Fruit fly (Drosophila melanogaster) whole organism, embryonic: Measurements from ENCODE around the gene fz.

Experiments used
- Adf1 ChIP-seq: fragments of 200-800 bp; sonication (Bioruptor generic); IDR thresholded peaks from 2 replicates; pipeline ENCODE4 v1.3.6; 2022; ENCODE audit warnings: missing biosample characterization, missing genetic modification characterization
- Antp ChIP-seq: fragments of 200-800 bp; sonication (Bioruptor generic); optimal IDR thresholded peaks from 3 replicates; lab custom pipeline; 2016; ENCODE audit warnings: missing biosample characterization, missing genetic modification characterization
- Atf-2 ChIP-seq: fragments of 200-800 bp; sonication (Bioruptor generic); optimal IDR thresholded peaks from 2 replicates; lab custom pipeline; 2016; ENCODE audit warnings: missing biosample characterization, missing genetic modification characterization
- CG10209 ChIP-seq: fragments of 200-800 bp; sonication (Bioruptor generic); optimal IDR thresholded peaks from 3 replicates; lab custom pipeline; 2017; ENCODE audit warnings: missing biosample characterization, mild to moderate bottlenecking, missing genetic modification characterization, missing genetic modification reagents
- CG1024 ChIP-seq: fragments of 200-800 bp; sonication (Bioruptor generic); IDR thresholded peaks from 2 replicates; pipeline ENCODE4 v1.3.6; 2022; ENCODE audit warnings: missing biosample characterization, missing genetic modification characterization
- CG10979 ChIP-seq: fragments of 200-800 bp; sonication (Bioruptor generic); optimal IDR thresholded peaks from 2 replicates; lab custom pipeline; 2018; ENCODE audit warnings: missing biosample characterization, mild to moderate bottlenecking, missing genetic modification characterization, moderate library complexity
- CG11696 ChIP-seq: fragments of 200-800 bp; sonication (Bioruptor generic); IDR thresholded peaks from 2 replicates; pipeline ENCODE4 v1.3.6; 2022; ENCODE audit warnings: missing biosample characterization, missing genetic modification characterization
- CG1233 ChIP-seq: fragments of 200-800 bp; sonication (Bioruptor generic); optimal IDR thresholded peaks from 4 replicates; lab custom pipeline; 2018; ENCODE audit warnings: missing biosample characterization, mild to moderate bottlenecking, missing genetic modification characterization
- CG14965 ChIP-seq: fragments of 200-800 bp; sonication (Bioruptor generic); optimal IDR thresholded peaks from 2 replicates; lab custom pipeline; 2016; ENCODE audit warnings: missing biosample characterization, missing genetic modification characterization, borderline replicate concordance
- CG1529 ChIP-seq: fragments of 200-800 bp; sonication (Bioruptor generic); optimal IDR thresholded peaks from 3 replicates; lab custom pipeline; 2018; ENCODE audit warnings: missing biosample characterization, missing genetic modification characterization
- CG17328 ChIP-seq: fragments of 200-800 bp; sonication (Bioruptor generic); IDR thresholded peaks from 2 replicates; pipeline ENCODE4 v1.3.6; 2022; ENCODE audit warnings: missing biosample characterization, missing genetic modification characterization
- CG17359 ChIP-seq: fragments of 200-800 bp; sonication (Bioruptor generic); optimal IDR thresholded peaks from 3 replicates; lab custom pipeline; 2018; ENCODE audit warnings: missing biosample characterization, mild to moderate bottlenecking, missing genetic modification characterization, moderate library complexity
- CG17802 ChIP-seq: fragments of 200-800 bp; sonication (Bioruptor generic); optimal IDR thresholded peaks from 2 replicates; lab custom pipeline; 2018; ENCODE audit warnings: missing biosample characterization, mild to moderate bottlenecking, missing genetic modification characterization, moderate library complexity
- CG2116 ChIP-seq: fragments of 200-800 bp; sonication (Bioruptor generic); optimal IDR thresholded peaks from 3 replicates; lab custom pipeline; 2018; ENCODE audit warnings: missing biosample characterization, mild to moderate bottlenecking, missing genetic modification characterization
- CG30020 ChIP-seq: fragments of 200-800 bp; optimal IDR thresholded peaks from 2 replicates; lab custom pipeline; 2019; ENCODE audit warnings: missing biosample characterization, mild to moderate bottlenecking, missing genetic modification characterization, moderate library complexity
- CG30403 ChIP-seq: fragments of 200-800 bp; sonication (Bioruptor generic); optimal IDR thresholded peaks from 3 replicates; lab custom pipeline; 2016; ENCODE audit warnings: missing biosample characterization, missing genetic modification characterization
- CG3407 ChIP-seq: fragments of 200-800 bp; sonication (Bioruptor generic); optimal IDR thresholded peaks from 2 replicates; lab custom pipeline; 2018; ENCODE audit warnings: missing biosample characterization, mild to moderate bottlenecking, missing genetic modification characterization
- CG4404 ChIP-seq: fragments of 200-800 bp; sonication (Bioruptor generic); IDR thresholded peaks from 2 replicates; pipeline ENCODE4 v1.3.6; 2022; ENCODE audit warnings: missing biosample characterization, missing genetic modification characterization
- CG6683 ChIP-seq: fragments of 200-800 bp; sonication (Bioruptor generic); optimal IDR thresholded peaks from 2 replicates; lab custom pipeline; 2017; ENCODE audit warnings: missing biosample characterization, mild to moderate bottlenecking, missing genetic modification characterization, missing genetic modification reagents
- CG7928 ChIP-seq: fragments of 200-800 bp; sonication (Bioruptor generic); optimal IDR thresholded peaks from 2 replicates; lab custom pipeline; 2017; ENCODE audit warnings: missing biosample characterization, mild to moderate bottlenecking, missing genetic modification characterization
- CG8290 ChIP-seq, 3 experiments: fragments of 200-800 bp; sonication (Bioruptor generic); optimal IDR thresholded peaks; 2 replicates each; lab custom pipeline; 2016 to 2019; ENCODE audit warnings: missing biosample characterization in 3 of 3, missing genetic modification characterization in 3 of 3, mild to moderate bottlenecking in 2 of 3, moderate library complexity in 1 of 3
- CG8478 ChIP-seq: fragments of >200 bp; optimal IDR thresholded peaks from 2 replicates; lab custom pipeline; 2018
- CG8765 ChIP-seq: fragments of 200-800 bp; sonication (Bioruptor generic); IDR thresholded peaks from 2 replicates; pipeline ENCODE4 v1.3.6; 2022; ENCODE audit warnings: missing biosample characterization, missing genetic modification characterization
- CG9437 ChIP-seq: fragments of 200-800 bp; sonication (Bioruptor generic); optimal IDR thresholded peaks from 2 replicates; lab custom pipeline; 2018; ENCODE audit warnings: missing biosample characterization, mild to moderate bottlenecking, missing genetic modification characterization
- D19B ChIP-seq: fragments of 200-800 bp; sonication (Bioruptor generic); optimal IDR thresholded peaks from 2 replicates; lab custom pipeline; 2017; ENCODE audit warnings: missing biosample characterization, mild to moderate bottlenecking, missing genetic modification characterization
- Deaf1 ChIP-seq: fragments of 200-800 bp; optimal IDR thresholded peaks from 3 replicates; lab custom pipeline; 2019; ENCODE audit warnings: missing biosample characterization, mild to moderate bottlenecking, missing genetic modification characterization, moderate library complexity
- Gsc ChIP-seq: fragments of 200-800 bp; sonication (Bioruptor generic); IDR thresholded peaks from 2 replicates; pipeline ENCODE4 v1.3.6; 2022; ENCODE audit warnings: missing biosample characterization, missing genetic modification characterization
- Kr ChIP-seq: fragments of 200-800 bp; sonication (Bioruptor generic); optimal IDR thresholded peaks from 2 replicates; lab custom pipeline; 2017; ENCODE audit warnings: missing biosample characterization, mild to moderate bottlenecking, missing genetic modification characterization
- Med ChIP-seq: fragments of 200-800 bp; sonication (Bioruptor generic); peaks from one replicate; lab custom pipeline; 2016; ENCODE audit warnings: missing biosample characterization, missing genetic modification characterization, mild to moderate bottlenecking, inconsistent platforms, moderate library complexity
- Myb ChIP-seq: fragments of 200-800 bp; sonication (Bioruptor generic); optimal IDR thresholded peaks from 2 replicates; lab custom pipeline; 2016; ENCODE audit warnings: missing biosample characterization, missing genetic modification characterization
- Usf ChIP-seq: fragments of 200-800 bp; sonication (Bioruptor generic); optimal IDR thresholded peaks from 2 replicates; lab custom pipeline; 2017; ENCODE audit warnings: missing genotype, missing biosample characterization, missing genetic modification characterization
- bigmax ChIP-seq: fragments of 200-800 bp; sonication (Bioruptor generic); optimal IDR thresholded peaks from 2 replicates; lab custom pipeline; 2018; ENCODE audit warnings: missing biosample characterization, mild to moderate bottlenecking, missing genetic modification characterization
- dmrt99B ChIP-seq: fragments of 200-800 bp; sonication (Bioruptor generic); optimal IDR thresholded peaks from 2 replicates; lab custom pipeline; 2018; ENCODE audit warnings: missing biosample characterization, mild to moderate bottlenecking, missing genetic modification characterization, moderate library complexity
- esg ChIP-seq: fragments of 200-800 bp; sonication (Bioruptor generic); conservative IDR thresholded peaks from 2 replicates; pipeline ENCODE4 v1.3.6; 2022; ENCODE audit warnings: missing biosample characterization, missing genetic modification characterization
- fd3F ChIP-seq: fragments of 200-800 bp; sonication (Bioruptor generic); optimal IDR thresholded peaks from 2 replicates; lab custom pipeline; 2018; ENCODE audit warnings: missing biosample characterization, mild to moderate bottlenecking, missing genetic modification characterization, moderate library complexity
- fru ChIP-seq: fragments of >200 bp; optimal IDR thresholded peaks from 2 replicates; lab custom pipeline; 2017
- gro ChIP-seq: fragments of 200-800 bp; sonication (Bioruptor generic); optimal IDR thresholded peaks from 2 replicates; lab custom pipeline; 2016; ENCODE audit warnings: missing biosample characterization, missing genetic modification characterization
- hkb ChIP-seq, 2 experiments: fragments of 200-800 bp in 1 of 2; fragments of >200 bp in 1 of 2; sonication (Bioruptor generic) in 1 of 2; IDR thresholded peaks in 1 of 2; optimal IDR thresholded peaks in 1 of 2; 2 replicates each; pipeline versions ENCODE4 v1.3.6 to Lab custom; 2017 to 2022; ENCODE audit warnings: missing biosample characterization in 1 of 2, missing genetic modification characterization in 1 of 2
- jumu ChIP-seq: fragments of 200-800 bp; sonication (Bioruptor generic); optimal IDR thresholded peaks from 3 replicates; lab custom pipeline; 2016; ENCODE audit warnings: missing biosample characterization, missing genetic modification characterization
- kah ChIP-seq: fragments of 200-800 bp; sonication (Bioruptor generic); optimal IDR thresholded peaks from 2 replicates; lab custom pipeline; 2018; ENCODE audit warnings: missing biosample characterization, mild to moderate bottlenecking, missing genetic modification characterization
- nau ChIP-seq: fragments of 200-800 bp; sonication (Bioruptor generic); optimal IDR thresholded peaks from 3 replicates; lab custom pipeline; 2017; ENCODE audit warnings: missing biosample characterization, mild to moderate bottlenecking, missing genetic modification characterization, missing genetic modification reagents
- odd ChIP-seq: fragments of 200-800 bp; sonication (Bioruptor generic); optimal IDR thresholded peaks from 2 replicates; lab custom pipeline; 2017; ENCODE audit warnings: missing biosample characterization, mild to moderate bottlenecking, missing genetic modification characterization
- pb ChIP-seq: fragments of 200-800 bp; sonication (Bioruptor generic); optimal IDR thresholded peaks from 3 replicates; lab custom pipeline; 2016; ENCODE audit warnings: missing biosample characterization, missing genetic modification characterization
- ranshi ChIP-seq: fragments of 200-800 bp; sonication (Bioruptor generic); IDR thresholded peaks from 2 replicates; pipeline ENCODE4 v1.3.6; 2022; ENCODE audit warnings: missing biosample characterization, missing genetic modification characterization
- scrt ChIP-seq: fragments of 200-800 bp; sonication (Bioruptor generic); optimal IDR thresholded peaks from 2 replicates; lab custom pipeline; 2018; ENCODE audit warnings: missing biosample characterization, mild to moderate bottlenecking, missing genetic modification characterization, moderate library complexity
- seq ChIP-seq: fragments of 200-800 bp; sonication (Bioruptor generic); IDR thresholded peaks from 2 replicates; pipeline ENCODE4 v1.3.6; 2022; ENCODE audit warnings: missing biosample characterization, missing genetic modification characterization
- tll ChIP-seq, 2 experiments: fragments of 200-800 bp in 1 of 2; fragments of >200 bp in 1 of 2; sonication (Bioruptor generic) in 1 of 2; optimal IDR thresholded peaks; 2 replicates each; lab custom pipeline; 2017 to 2019; ENCODE audit warnings: missing biosample characterization in 2 of 2, missing genetic modification characterization in 2 of 2, mild to moderate bottlenecking in 1 of 2, moderate library complexity in 1 of 2
- toy ChIP-seq: fragments of 200-800 bp; sonication (Bioruptor generic); IDR thresholded peaks from 2 replicates; pipeline ENCODE4 v1.3.6; 2022; ENCODE audit warnings: missing biosample characterization, missing genetic modification characterization
- twi ChIP-seq: fragments of 200-800 bp; optimal IDR thresholded peaks from 2 replicates; lab custom pipeline; 2019; ENCODE audit warnings: missing biosample characterization, mild to moderate bottlenecking, missing genetic modification characterization, moderate library complexity
- vvl ChIP-seq: fragments of 200-800 bp; sonication (Bioruptor generic); IDR thresholded peaks from 2 replicates; pipeline ENCODE4 v1.3.6; 2022; ENCODE audit warnings: missing biosample characterization, missing genetic modification characterization

fz gene

DNA sequence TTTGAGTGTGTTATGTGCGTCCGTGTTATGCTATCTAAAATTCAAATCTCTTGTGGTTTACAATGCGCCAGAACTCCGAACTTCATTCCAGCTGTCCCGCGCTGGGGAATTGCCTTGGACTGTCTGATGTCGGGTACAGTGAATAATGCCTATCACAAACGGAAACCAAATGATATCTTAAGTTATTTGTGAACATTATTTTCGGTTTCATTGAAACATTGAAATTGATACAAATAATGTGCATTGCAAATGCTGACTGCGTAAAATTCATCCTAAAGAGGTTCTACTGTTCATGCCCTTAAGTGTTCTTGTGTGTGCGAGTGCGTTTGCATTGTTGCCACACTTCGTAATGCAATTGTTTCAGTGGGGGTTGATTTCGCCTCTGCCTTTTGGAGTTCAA lies 29.7 kb downstream of the fz start (continued):
- TF ChIP-seq CG8290 (GFP tag; optimal IDR thresholded peaks at IDR 0.05; lab: Kevin White, UChicago) = peak; percentile 98
- peak; percentile 92 to 96 for TF ChIP-seq CG8290 (tag; optimal IDR thresholded peaks at IDR 0.05; lab: Kevin White, UChicago)
- peak; percentile 95 for TF ChIP-seq Atf-2 (GFP tag; lab: Kevin White, UChicago)
- TF ChIP-seq CG4404 (GFP tag; lab: Robert Waterston, UW) = peak; percentile 96
- peak; percentile 94 for TF ChIP-seq CG30403 (GFP tag; lab: Kevin White, UChicago)
- peak; percentile 81 for TF ChIP-seq CG30020
- TF ChIP-seq dmrt99B (tag; lab: Kevin White, UChicago) = peak; percentile 90
- peak; percentile 99 for TF ChIP-seq vvl (GFP tag; lab: Robert Waterston, UW)
- TF ChIP-seq Myb (GFP tag; lab: Kevin White, UChicago) = peak; percentile 75
- peak; percentile 96 for TF ChIP-seq ranshi (GFP tag; lab: Robert Waterston, UW)
- TF ChIP-seq CG1024 (GFP tag; lab: Robert Waterston, UW) = peak; percentile 93
- TF ChIP-seq nau (GFP tag; lab: Kevin White, UChicago) = peak; percentile 88
- TF ChIP-seq esg (GFP tag; lab: Robert Waterston, UW) = peak; percentile 90
- TF ChIP-seq odd (GFP tag; lab: Kevin White, UChicago) = peak; percentile 80
- TF ChIP-seq CG17328 (GFP tag; lab: Robert Waterston, UW) = peak; percentile 98
- TF ChIP-seq pb (GFP tag; lab: Kevin White, UChicago) = peak; percentile 92
- peak; percentile 54 for TF ChIP-seq fd3F (GFP tag; lab: Kevin White, UChicago)
- peak; percentile 75 for TF ChIP-seq CG6683
- peak; percentile 94 for TF ChIP-seq twi (tag; lab: Kevin White, UChicago)
- peak; percentile 92 for TF ChIP-seq Kr (GFP tag; lab: Kevin White, UChicago)
- TF ChIP-seq kah (GFP tag; lab: Kevin White, UChicago) = peak; percentile 82
- peak; percentile 25 for TF ChIP-seq gro
- peak in 1 of 2 experiments; percentile 54 for TF ChIP-seq tll (GFP tag; optimal IDR thresholded peaks at IDR 0.05; lab: Kevin White, UChicago)
- peak; percentile 97 for TF ChIP-seq CG8765
- TF ChIP-seq CG11696 = peak; percentile 76
- peak; percentile 91 for TF ChIP-seq seq
- TF ChIP-seq Adf1 (GFP tag; lab: Robert Waterston, UW) = no peak
- no peak for TF ChIP-seq hkb (optimal IDR thresholded peaks at IDR 0.05; lab: Kevin White, UChicago)
- peak; percentile 96 for TF ChIP-seq hkb (GFP tag; IDR thresholded peaks at IDR 0.05; lab: Robert Waterston, UW)
- peak; percentile 94 for TF ChIP-seq Gsc (GFP tag; lab: Robert Waterston, UW)
- TF ChIP-seq bigmax (GFP tag; lab: Kevin White, UChicago) = peak; percentile 39
- TF ChIP-seq Deaf1 (tag; lab: Kevin White, UChicago) = peak; percentile 74
- no peak for TF ChIP-seq fru
- TF ChIP-seq Antp (GFP tag; lab: Kevin White, UChicago) = peak; percentile 97
- peak; percentile 56; the same call in 1 of the 2 replicates for TF ChIP-seq toy (GFP tag; lab: Robert Waterston, UW)
- TF ChIP-seq D19B (GFP tag; lab: Kevin White, UChicago) = peak; percentile 1
- no peak for TF ChIP-seq CG8478 (lab: Kevin White, UChicago)
- peak; percentile 95 for TF ChIP-seq CG1233
- peak; percentile 86 for TF ChIP-seq CG14965 (GFP tag; lab: Kevin White, UChicago)
- TF ChIP-seq CG10979 (tag; lab: Kevin White, UChicago) = peak; percentile 98
- peak; percentile 96 for TF ChIP-seq CG17359
- TF ChIP-seq CG9437 (GFP tag; lab: Kevin White, UChicago) = peak; percentile 79
- peak; percentile 87 for TF ChIP-seq CG17802 (tag; lab: Kevin White, UChicago)
- TF ChIP-seq CG7928 (GFP tag; lab: Kevin White, UChicago) = peak; percentile 23
- TF ChIP-seq CG3407 = peak; percentile 100
- peak; percentile 91 for TF ChIP-seq Usf (GFP tag; lab: Kevin White, UChicago)
- peak; percentile 90 for TF ChIP-seq CG10209 (GFP tag; lab: Kevin White, UChicago)
- peak; percentile 97 for TF ChIP-seq jumu
- peak; percentile 80 for TF ChIP-seq scrt (GFP tag; lab: Kevin White, UChicago)
- peak; percentile 72 for TF ChIP-seq CG2116 (GFP tag; lab: Kevin White, UChicago)
- peak; percentile 94 for TF ChIP-seq CG1529 (GFP tag; lab: Kevin White, UChicago)
- TF ChIP-seq Med (GFP tag; lab: Kevin White, UChicago) = peak; percentile 99
